Fruit fly (Drosophila melanogaster) whole organism, prepupa: ENCODE measurements around the gene CG33125.

ENCODE experiments used
- Ets96B ChIP-seq: fragments of 200-800 bp; optimal IDR thresholded peaks from 2 replicates; lab custom pipeline; 2019; ENCODE audit warnings: missing biosample characterization, mild to moderate bottlenecking, missing genetic modification characterization, moderate library complexity
- Gug ChIP-seq: fragments of 200-800 bp; sonication (Bioruptor generic); IDR thresholded peaks from 2 replicates; pipeline ENCODE4 v1.3.6; 2022; ENCODE audit warnings: missing biosample characterization, missing genetic modification characterization
- Hr39 ChIP-seq: fragments of 200-800 bp; sonication (Bioruptor generic); optimal IDR thresholded peaks from 2 replicates; lab custom pipeline; 2016; ENCODE audit warnings: missing biosample characterization, missing genetic modification characterization
- OdsH ChIP-seq: fragments of 200-800 bp; sonication (Bioruptor generic); optimal IDR thresholded peaks from 3 replicates; lab custom pipeline; 2016; ENCODE audit warnings: missing biosample characterization, missing genetic modification characterization

DNA sequence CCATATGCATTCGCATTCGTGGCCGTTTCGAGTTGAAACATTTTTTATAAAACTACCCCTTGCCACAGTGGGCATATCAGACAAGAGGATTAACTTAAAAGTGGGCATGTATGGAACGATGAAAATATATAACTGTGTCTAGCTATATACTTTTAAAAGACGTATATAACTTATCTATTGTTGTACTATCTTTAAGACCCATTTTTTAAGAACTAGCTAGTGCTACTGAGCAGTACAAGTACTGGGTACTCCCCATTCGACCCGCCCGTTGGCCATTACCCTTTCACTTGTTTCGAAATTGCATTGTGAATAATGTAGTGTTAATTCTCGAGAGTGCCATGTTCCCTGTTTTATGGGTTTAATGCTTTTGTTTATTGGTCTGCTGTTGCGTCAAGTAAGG lies 45.5 kb downstream of the CG33125 start:
- no peak for TF ChIP-seq Gug (GFP tag; lab: Robert Waterston, UW)
- TF ChIP-seq Ets96B (tag; lab: Kevin White, UChicago), result peak; percentile 3
- peak; percentile 34 for TF ChIP-seq Hr39
- TF ChIP-seq OdsH (GFP tag; lab: Kevin White, UChicago), result peak; percentile 13
